Fruit fly (Drosophila melanogaster) whole organism, embryonic: ENCODE measurements around the gene Ptpmeg2.

Experiments
- Abd-B ChIP-seq: fragments of 200-800 bp; sonication (Bioruptor generic); optimal IDR thresholded peaks from 2 replicates; lab custom pipeline; 2018; ENCODE audit warnings: missing biosample characterization, mild to moderate bottlenecking, missing genetic modification characterization, moderate library complexity
- CG1024 ChIP-seq: fragments of 200-800 bp; sonication (Bioruptor generic); IDR thresholded peaks from 2 replicates; pipeline ENCODE4 v1.3.6; 2022; ENCODE audit warnings: missing biosample characterization, missing genetic modification characterization
- CG10366 ChIP-seq: fragments of 200-800 bp; sonication (Bioruptor generic); IDR thresholded peaks from 2 replicates; pipeline ENCODE4 v1.3.6; 2022; ENCODE audit warnings: missing biosample characterization, missing genetic modification characterization
- CG11398 ChIP-seq: fragments of 200-800 bp; sonication (Bioruptor generic); optimal IDR thresholded peaks from 2 replicates; lab custom pipeline; 2016; ENCODE audit warnings: missing biosample characterization, missing genetic modification characterization
- CG13123 ChIP-seq: fragments of 200-800 bp; sonication (Bioruptor generic); optimal IDR thresholded peaks from 2 replicates; lab custom pipeline; 2016; ENCODE audit warnings: missing biosample characterization, missing genetic modification characterization
- CG13424 ChIP-seq: fragments of 200-800 bp; sonication (Bioruptor generic); optimal IDR thresholded peaks from 2 replicates; lab custom pipeline; 2019; ENCODE audit warnings: missing biosample characterization, mild to moderate bottlenecking, missing genetic modification characterization, moderate library complexity
- CG13775 ChIP-seq: fragments of 200-800 bp; sonication (Bioruptor generic); optimal IDR thresholded peaks from 3 replicates; lab custom pipeline; 2017; ENCODE audit warnings: missing biosample characterization, mild to moderate bottlenecking, missing genetic modification characterization
- CG14965 ChIP-seq: fragments of 200-800 bp; sonication (Bioruptor generic); optimal IDR thresholded peaks from 2 replicates; lab custom pipeline; 2016; ENCODE audit warnings: missing biosample characterization, missing genetic modification characterization, borderline replicate concordance
- CG1603 ChIP-seq: fragments of 200-800 bp; sonication (Bioruptor generic); optimal IDR thresholded peaks from 2 replicates; lab custom pipeline; 2019; ENCODE audit warnings: missing biosample characterization, mild to moderate bottlenecking, missing genetic modification characterization, moderate library complexity
- CG17361 ChIP-seq: fragments of 200-800 bp; sonication (Bioruptor generic); IDR thresholded peaks from 3 replicates; pipeline ENCODE4 v1.3.6; 2022; ENCODE audit warnings: missing biosample characterization, missing genetic modification characterization
- CG18011 ChIP-seq: fragments of 200-800 bp; sonication (Bioruptor generic); optimal IDR thresholded peaks from 2 replicates; lab custom pipeline; 2017; ENCODE audit warnings: missing biosample characterization, missing genetic modification characterization, mild to moderate bottlenecking, moderate library complexity, missing genotype
- CG3163 ChIP-seq: fragments of 200-800 bp; sonication (Bioruptor generic); optimal IDR thresholded peaks from 3 replicates; lab custom pipeline; 2016; ENCODE audit warnings: missing biosample characterization, missing genetic modification characterization
- CG4854 ChIP-seq: fragments of 200-800 bp; sonication (Bioruptor generic); optimal IDR thresholded peaks from 2 replicates; lab custom pipeline; 2016; ENCODE audit warnings: missing biosample characterization, missing genetic modification characterization, inconsistent platforms
- CG6791 ChIP-seq: fragments of 200-800 bp; sonication (Bioruptor generic); IDR thresholded peaks from 3 replicates; pipeline ENCODE4 v1.3.6; 2022; ENCODE audit warnings: missing biosample characterization, missing genetic modification characterization; ENCODE audit not compliant: partially characterized antibody
- CG8290 ChIP-seq, 3 experiments: fragments of 200-800 bp; sonication (Bioruptor generic); optimal IDR thresholded peaks; 2 replicates each; lab custom pipeline; 2016 to 2019; ENCODE audit warnings: missing biosample characterization in 3 of 3, missing genetic modification characterization in 3 of 3, mild to moderate bottlenecking in 2 of 3, moderate library complexity in 1 of 3
- CG9609 ChIP-seq: fragments of 200-800 bp; sonication (Bioruptor generic); optimal IDR thresholded peaks from 3 replicates; lab custom pipeline; 2016; ENCODE audit warnings: missing biosample characterization, missing genetic modification characterization
- Dbx ChIP-seq: fragments of 200-800 bp; sonication (Bioruptor generic); IDR thresholded peaks from 3 replicates; pipeline ENCODE4 v1.3.6; 2022; ENCODE audit warnings: missing biosample characterization, missing genetic modification characterization
- Drgx ChIP-seq: fragments of 200-800 bp; sonication (Bioruptor generic); IDR thresholded peaks from 2 replicates; pipeline ENCODE4 v1.3.6; 2022; ENCODE audit warnings: missing biosample characterization, missing genetic modification characterization
- HLH3B ChIP-seq: fragments of 200-800 bp; sonication (Bioruptor generic); IDR thresholded peaks from 2 replicates; pipeline ENCODE4 v1.3.6; 2022; ENCODE audit warnings: missing biosample characterization, missing genetic modification characterization
- Mrtf ChIP-seq: fragments of 200-800 bp; sonication (Bioruptor generic); IDR thresholded peaks from 3 replicates; pipeline ENCODE4 v1.3.6; 2022; ENCODE audit warnings: missing biosample characterization, missing genetic modification characterization
- NFAT ChIP-seq: fragments of 200-800 bp; sonication (Bioruptor generic); IDR thresholded peaks from 2 replicates; pipeline ENCODE4 v1.3.6; 2022; ENCODE audit warnings: missing biosample characterization, missing genetic modification characterization
- Nf-YB ChIP-seq: fragments of 200-800 bp; sonication (Bioruptor generic); optimal IDR thresholded peaks from 3 replicates; lab custom pipeline; 2019; ENCODE audit warnings: missing biosample characterization, mild to moderate bottlenecking, missing genetic modification characterization, moderate library complexity
- Nf-YC ChIP-seq: fragments of 200-800 bp; optimal IDR thresholded peaks from 3 replicates; lab custom pipeline; 2019; ENCODE audit warnings: missing biosample characterization, mild to moderate bottlenecking, missing genetic modification characterization, moderate library complexity
- Side ChIP-seq: fragments of 200-800 bp; sonication (Bioruptor generic); optimal IDR thresholded peaks from 2 replicates; lab custom pipeline; 2016; ENCODE audit warnings: missing biosample characterization, missing genetic modification characterization
- Trl ChIP-seq, 3 experiments: fragments of >200 bp in 2 of 3; fragments of 200-800 bp in 1 of 3; sonication (Bioruptor generic) in 1 of 3; optimal IDR thresholded peaks; 2 replicates in 1 of 3; 3 replicates in 2 of 3; lab custom pipeline; 2016 to 2017; ENCODE audit warnings: missing biosample characterization in 1 of 3, missing genetic modification characterization in 1 of 3
- Vsx1 ChIP-seq: fragments of 200-800 bp; sonication (Bioruptor generic); optimal IDR thresholded peaks from 2 replicates; lab custom pipeline; 2017; ENCODE audit warnings: missing biosample characterization, mild to moderate bottlenecking, missing genetic modification characterization, missing genetic modification reagents
- al ChIP-seq: fragments of 200-800 bp; sonication (Bioruptor generic); IDR thresholded peaks from 2 replicates; pipeline ENCODE4 v1.3.6; 2022; ENCODE audit warnings: missing biosample characterization, missing genetic modification characterization
- bcd ChIP-seq: fragments of 200-800 bp; sonication (Bioruptor generic); optimal IDR thresholded peaks from 2 replicates; lab custom pipeline; 2017; ENCODE audit warnings: missing biosample characterization, mild to moderate bottlenecking, missing genetic modification characterization
- bowl ChIP-seq: fragments of 200-800 bp; sonication (Bioruptor generic); IDR thresholded peaks from 2 replicates; pipeline ENCODE4 v1.3.6; 2022; ENCODE audit warnings: missing biosample characterization, missing genetic modification characterization
- cas ChIP-seq: fragments of 200-800 bp; sonication (Bioruptor generic); IDR thresholded peaks from 2 replicates; pipeline ENCODE4 v1.3.6; 2022; ENCODE audit warnings: missing biosample characterization, missing genetic modification characterization
- da ChIP-seq: fragments of 200-800 bp; sonication (Bioruptor generic); optimal IDR thresholded peaks from 2 replicates; lab custom pipeline; 2016; ENCODE audit warnings: missing biosample characterization, missing genetic modification characterization
- ems ChIP-seq: fragments of 200-800 bp; sonication (Bioruptor generic); optimal IDR thresholded peaks from 3 replicates; lab custom pipeline; 2016; ENCODE audit warnings: missing biosample characterization, missing genetic modification characterization
- esg ChIP-seq: fragments of 200-800 bp; sonication (Bioruptor generic); conservative IDR thresholded peaks from 2 replicates; pipeline ENCODE4 v1.3.6; 2022; ENCODE audit warnings: missing biosample characterization, missing genetic modification characterization
- eyg ChIP-seq: fragments of 200-800 bp; sonication (Bioruptor generic); optimal IDR thresholded peaks from 3 replicates; lab custom pipeline; 2016; ENCODE audit warnings: missing biosample characterization, missing genetic modification characterization
- gem ChIP-seq: fragments of 200-800 bp; sonication (Bioruptor generic); optimal IDR thresholded peaks from 2 replicates; lab custom pipeline; 2019; ENCODE audit warnings: missing biosample characterization, mild to moderate bottlenecking, missing genetic modification characterization, moderate library complexity
- grau ChIP-seq: fragments of 200-800 bp; optimal IDR thresholded peaks from 3 replicates; lab custom pipeline; 2019; ENCODE audit warnings: missing biosample characterization, mild to moderate bottlenecking, missing genetic modification characterization, moderate library complexity
- grn ChIP-seq: fragments of 200-800 bp; sonication (Bioruptor generic); optimal IDR thresholded peaks from 3 replicates; lab custom pipeline; 2017; ENCODE audit warnings: missing biosample characterization, missing genetic modification characterization
- hb ChIP-seq: fragments of 200-800 bp; sonication (Bioruptor generic); IDR thresholded peaks from 3 replicates; pipeline ENCODE4 v1.3.6; 2022; ENCODE audit warnings: missing biosample characterization, missing genetic modification characterization; ENCODE audit not compliant: partially characterized antibody
- jing ChIP-seq: fragments of 200-800 bp; sonication (Bioruptor generic); optimal IDR thresholded peaks from 2 replicates; lab custom pipeline; 2018; ENCODE audit warnings: missing biosample characterization, mild to moderate bottlenecking, missing genetic modification characterization
- klu ChIP-seq: fragments of 200-800 bp; sonication (Bioruptor generic); IDR thresholded peaks from 2 replicates; pipeline ENCODE4 v1.3.6; 2022; ENCODE audit warnings: missing biosample characterization, missing genetic modification characterization
- mld ChIP-seq: fragments of 200-800 bp; sonication (Bioruptor generic); IDR thresholded peaks from 3 replicates; pipeline ENCODE4 v1.3.6; 2022; ENCODE audit warnings: missing biosample characterization, missing genetic modification characterization; ENCODE audit not compliant: partially characterized antibody
- nerfin-2 ChIP-seq: fragments of 200-800 bp; sonication (Bioruptor generic); IDR thresholded peaks from 2 replicates; pipeline ENCODE4 v1.3.6; 2022; ENCODE audit warnings: missing biosample characterization, missing genetic modification characterization; ENCODE audit not compliant: partially characterized antibody
- pnt ChIP-seq: fragments of 200-800 bp; sonication (Bioruptor generic); optimal IDR thresholded peaks from 3 replicates; lab custom pipeline; 2016; ENCODE audit warnings: missing biosample characterization, missing genetic modification characterization
- pros ChIP-seq: fragments of 200-800 bp; sonication (Bioruptor generic); optimal IDR thresholded peaks from 3 replicates; lab custom pipeline; 2019; ENCODE audit warnings: missing biosample characterization, mild to moderate bottlenecking, missing genetic modification characterization, moderate library complexity
- ro ChIP-seq: fragments of 200-800 bp; sonication (Bioruptor generic); IDR thresholded peaks from 2 replicates; pipeline ENCODE4 v1.3.6; 2022; ENCODE audit warnings: missing biosample characterization, missing genetic modification characterization
- sim ChIP-seq: fragments of 200-800 bp; sonication (Bioruptor generic); IDR thresholded peaks from 2 replicates; pipeline ENCODE4 v1.3.6; 2022; ENCODE audit warnings: missing biosample characterization, missing genetic modification characterization
- sisA ChIP-seq: fragments of 200-800 bp; sonication (Bioruptor generic); IDR thresholded peaks from 2 replicates; pipeline ENCODE4 v1.3.6; 2022; ENCODE audit warnings: missing biosample characterization, missing genetic modification characterization
- vnd ChIP-seq: fragments of 200-800 bp; sonication (Bioruptor generic); IDR thresholded peaks from 3 replicates; pipeline ENCODE4 v1.3.6; 2022; ENCODE audit warnings: missing biosample characterization, missing genetic modification characterization; ENCODE audit not compliant: partially characterized antibody
- yki ChIP-seq: fragments of >200 bp; optimal IDR thresholded peaks from 3 replicates; lab custom pipeline; 2018

Gene Ptpmeg2

DNA sequence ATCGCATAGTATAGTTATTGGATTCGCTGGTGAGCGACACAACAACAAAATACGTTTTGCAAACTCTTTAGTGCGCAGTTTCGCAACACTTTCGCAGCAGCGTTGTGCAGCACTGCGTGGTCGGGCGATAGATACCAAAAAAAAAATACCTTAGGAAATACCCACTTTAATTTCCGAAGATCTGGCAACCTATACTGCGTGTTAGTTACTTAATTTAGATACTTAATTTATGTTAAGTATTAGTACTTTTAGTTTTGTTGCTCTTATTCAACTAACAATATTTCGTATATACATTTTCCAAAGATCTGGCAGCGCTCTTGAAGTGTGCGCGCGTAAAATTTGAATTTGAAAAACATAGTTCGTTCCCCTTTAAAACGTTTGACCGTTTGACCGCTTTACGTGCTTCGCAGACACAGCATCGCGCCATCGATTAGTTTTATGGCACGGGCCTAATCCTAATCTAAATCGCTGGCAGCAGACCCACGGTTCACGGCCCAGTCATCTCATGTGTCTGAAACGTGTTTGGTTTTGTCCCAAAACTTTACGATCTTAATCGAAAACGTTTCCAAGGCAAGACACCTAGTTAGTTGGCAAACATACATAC lies 78.9 kb downstream of the Ptpmeg2 start, which contains the start of gene LPCAT (continued):
- TF ChIP-seq HLH3B (GFP tag; lab: Robert Waterston, UW) (peak; percentile 63; the same call in 1 of the 2 replicates), CG13775 (GFP tag; lab: Kevin White, UChicago) (peak; percentile 54), sim (GFP tag; lab: Robert Waterston, UW) (no peak), CG10366 (GFP tag; lab: Robert Waterston, UW) (peak; percentile 76), Nf-YB (no peak), esg (GFP tag; lab: Robert Waterston, UW) (peak; percentile 71), CG9609 (GFP tag; lab: Kevin White, UChicago) (peak; percentile 50), hb (GFP tag; lab: Robert Waterston, UW) (no peak), NFAT (peak; percentile 82), Drgx (GFP tag; lab: Robert Waterston, UW) (peak; percentile 55), al (GFP tag; lab: Robert Waterston, UW) (peak; percentile 72), CG8290 (GFP tag; optimal IDR thresholded peaks at IDR 0.05; lab: Kevin White, UChicago) (peak; percentile 47), CG8290 (tag; optimal IDR thresholded peaks at IDR 0.05; lab: Kevin White, UChicago) (peak in 1 of 2 experiments; percentile 66), mld (no peak), nerfin-2 (GFP tag; lab: Robert Waterston, UW) (peak; percentile 48), ro (GFP tag; lab: Robert Waterston, UW) (0 out of 2 replicates have a peak, but pooled peaks have one; percentile 28), bcd (GFP tag; lab: Kevin White, UChicago) (peak; percentile 86), yki (lab: Kevin White, UChicago) (no peak), vnd (GFP tag; lab: Robert Waterston, UW) (no peak), jing (no peak), Nf-YC (tag; lab: Kevin White, UChicago) (no peak), grn (GFP tag; lab: Kevin White, UChicago) (peak; percentile 91), bowl (no peak), ems (GFP tag; lab: Kevin White, UChicago) (peak; percentile 69), eyg (GFP tag; lab: Kevin White, UChicago) (no peak), Trl (optimal IDR thresholded peaks at IDR 0.05; lab: Kevin White, UChicago) (no peak), Trl (GFP tag; optimal IDR thresholded peaks at IDR 0.05; lab: Kevin White, UChicago) (peak; percentile 87), cas (GFP tag; lab: Robert Waterston, UW) (peak; percentile 22; the same call in 1 of the 2 replicates), CG1024 (peak; percentile 54), CG11398 (GFP tag; lab: Kevin White, UChicago) (peak; percentile 9), CG14965 (GFP tag; lab: Kevin White, UChicago) (no peak), Mrtf (peak; percentile 66; the same call in 1 of the 3 replicates), pros (GFP tag; lab: Kevin White, UChicago) (peak; percentile 65), CG13424 (tag; lab: Kevin White, UChicago) (peak; percentile 69), da (GFP tag; lab: Kevin White, UChicago) (peak; percentile 53), Side (GFP tag; lab: Kevin White, UChicago) (peak; percentile 62), gem (tag; lab: Kevin White, UChicago) (peak; percentile 63), Dbx (GFP tag; lab: Robert Waterston, UW) (peak; percentile 90), pnt (GFP tag; lab: Kevin White, UChicago) (peak; percentile 81), Vsx1 (no peak), klu (peak; percentile 62), CG18011 (GFP tag; lab: Kevin White, UChicago) (peak; percentile 14), sisA (GFP tag; lab: Robert Waterston, UW) (peak; percentile 87), CG13123 (GFP tag; lab: Kevin White, UChicago) (peak; percentile 58), CG1603 (tag; lab: Kevin White, UChicago) (peak; percentile 58), grau (tag; lab: Kevin White, UChicago) (peak; percentile 28), CG3163 (peak; percentile 37), CG17361 (peak; percentile 63; the same call in 1 of the 3 replicates), CG4854 (peak; percentile 52), Abd-B (GFP tag; lab: Kevin White, UChicago) (peak; percentile 78), CG6791 (GFP tag; lab: Robert Waterston, UW) (peak; percentile 78)
